Fruit fly (Drosophila melanogaster): ENCODE measurements around the gene loqs.

Gene loqs

DNA sequence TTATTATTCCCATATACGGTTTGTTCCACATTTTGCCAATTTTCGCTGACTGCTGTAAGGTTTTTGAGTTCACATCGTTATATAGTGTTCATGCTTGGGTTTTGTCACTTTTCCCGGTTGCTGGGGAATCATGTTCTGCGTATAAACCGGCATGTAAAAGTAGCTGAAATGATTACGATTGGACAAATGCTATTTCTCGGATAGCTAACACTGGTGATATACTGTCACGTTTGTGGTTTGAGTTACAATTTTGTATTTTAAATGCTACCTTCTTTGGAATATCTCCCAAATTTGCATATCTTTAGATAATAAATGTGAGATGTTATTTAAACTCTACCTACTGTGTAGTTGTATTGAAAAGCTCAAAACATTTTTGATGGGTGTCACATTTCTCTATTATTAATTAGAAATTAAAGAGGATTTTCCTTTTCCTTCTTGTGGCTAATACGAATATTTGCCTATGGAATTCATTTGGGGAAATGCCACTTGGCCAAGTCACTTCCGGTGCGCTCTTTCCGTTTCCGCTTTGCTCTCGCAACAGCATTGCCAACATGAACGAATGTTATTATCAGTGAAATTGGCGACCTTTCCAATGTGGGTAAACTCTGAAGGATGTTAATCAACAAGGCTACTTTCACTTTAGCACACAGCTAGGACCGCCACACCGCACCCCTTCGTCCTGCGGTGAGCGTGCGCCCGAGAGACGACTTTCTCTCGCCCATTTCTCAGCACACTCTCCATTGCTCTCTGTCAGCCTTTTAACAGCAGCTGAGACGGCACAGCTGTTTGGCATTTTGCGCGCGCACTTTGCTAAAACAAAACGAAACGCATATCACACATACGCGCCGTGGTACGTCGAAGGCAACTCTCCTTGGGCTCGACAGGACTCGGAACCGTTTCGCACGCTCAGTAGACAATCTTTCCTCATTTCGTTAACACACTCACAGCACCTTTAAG is 32.4 kb downstream of the loqs start, which contains the start of the genes CG16956, CG42784 and CG43850:
CG16956 (minus strand) TSS at position 51 of the 957 bp plus-strand sequence.
CG42784 (plus strand) TSS at position 907 of the 957 bp plus-strand sequence.
CG43850 (plus strand) TSS at position 907 of the 957 bp plus-strand sequence.
- no peak for TF ChIP-seq pan (optimal IDR thresholded peaks at IDR 0.05)
- TF ChIP-seq usp (GFP tag; optimal IDR thresholded peaks at IDR 0.05), result no peak
- TF ChIP-seq psq (optimal IDR thresholded peaks at IDR 0.05), result no peak
- no peak for TF ChIP-seq EcR (GFP tag; optimal IDR thresholded peaks at IDR 0.05)
- TF ChIP-seq CG8478 (optimal IDR thresholded peaks at IDR 0.05), result no peak
- no peak for TF ChIP-seq Dll (optimal IDR thresholded peaks at IDR 0.05)

DNA sequence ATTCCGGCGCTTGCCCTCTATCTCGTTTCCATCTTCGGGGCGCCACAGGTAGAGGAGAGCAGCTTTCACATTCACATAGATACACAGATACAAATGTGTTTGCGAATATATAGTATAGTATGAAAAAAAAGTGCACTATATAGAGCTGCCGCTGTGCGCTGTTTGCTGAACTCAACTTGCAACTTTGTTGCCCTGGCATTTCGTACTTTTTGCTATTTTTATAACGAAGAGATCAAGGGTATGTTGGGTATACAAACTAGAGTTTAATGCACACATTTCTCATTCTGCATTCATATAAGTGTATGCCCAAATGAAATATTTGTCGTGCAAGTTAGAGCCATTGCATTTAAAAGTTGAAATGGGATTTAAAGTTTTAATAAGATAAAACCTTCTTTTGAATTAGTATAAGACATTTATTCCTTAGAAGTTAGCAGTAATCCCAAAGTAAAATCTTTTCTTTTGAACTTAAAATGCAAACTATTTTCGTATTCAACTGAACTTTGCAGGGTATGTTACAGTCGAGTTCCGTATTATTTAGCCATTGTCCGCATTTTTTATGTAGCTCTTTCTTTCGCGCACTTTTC is 48.6 kb downstream of the loqs start:
- no peak for TF ChIP-seq usp (GFP tag; optimal IDR thresholded peaks at IDR 0.05)
- TF ChIP-seq CG8478 (optimal IDR thresholded peaks at IDR 0.05), result no peak
- no peak for TF ChIP-seq pan (optimal IDR thresholded peaks at IDR 0.05)
- no peak for TF ChIP-seq psq (optimal IDR thresholded peaks at IDR 0.05)
- no peak for TF ChIP-seq EcR (GFP tag; optimal IDR thresholded peaks at IDR 0.05)
- no peak for TF ChIP-seq Dll (optimal IDR thresholded peaks at IDR 0.05)

DNA sequence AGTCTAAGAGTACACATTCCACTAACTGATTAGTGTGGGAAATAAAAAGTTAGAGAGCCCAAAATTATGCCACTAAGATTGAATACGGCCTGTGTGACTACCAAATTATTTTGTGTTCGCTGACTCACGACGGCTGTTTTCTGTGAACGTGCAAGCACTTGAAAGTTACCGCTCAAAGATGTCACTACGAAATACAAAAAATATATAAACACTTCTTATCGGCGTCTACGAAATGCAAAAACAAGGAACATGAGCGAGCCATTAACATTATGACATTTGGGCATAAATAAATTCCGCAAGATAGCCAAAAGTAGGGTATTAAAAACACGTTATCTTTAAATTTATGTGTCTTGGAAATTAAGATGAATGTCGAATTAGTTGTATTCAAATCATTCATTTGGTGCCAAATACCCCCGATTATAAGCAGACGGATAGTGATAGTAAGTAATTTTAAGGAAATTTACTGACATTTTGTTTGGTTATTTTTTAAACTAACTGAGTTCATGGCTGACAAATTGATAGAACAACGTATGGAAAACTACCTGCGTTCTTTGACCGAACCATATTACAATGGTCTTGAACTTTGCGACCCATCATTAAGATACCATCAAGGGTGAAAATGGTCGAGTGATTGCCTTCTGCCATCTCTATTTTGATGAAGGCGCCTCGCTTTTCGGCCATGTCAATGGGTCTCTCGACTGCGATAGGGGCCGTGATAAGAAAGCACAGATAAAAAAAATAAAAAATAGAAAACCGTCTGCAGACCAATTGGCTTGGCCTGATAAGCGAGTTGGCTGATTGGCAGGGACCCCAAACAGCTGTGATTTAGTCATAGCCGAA is 52.6 kb downstream of the loqs start, which contains the start of gene Tehao:
Tehao (plus strand) TSS at position 828 of the 840 bp plus-strand sequence.
- TF ChIP-seq psq (optimal IDR thresholded peaks at IDR 0.05), result no peak
- no peak for TF ChIP-seq pan (optimal IDR thresholded peaks at IDR 0.05)
- no peak for TF ChIP-seq Dll (optimal IDR thresholded peaks at IDR 0.05)
- no peak for TF ChIP-seq usp (GFP tag; optimal IDR thresholded peaks at IDR 0.05)
- no peak for TF ChIP-seq EcR (GFP tag; optimal IDR thresholded peaks at IDR 0.05)
- no peak for TF ChIP-seq CG8478 (optimal IDR thresholded peaks at IDR 0.05)

Measured in whole organism.